Worm (Caenorhabditis elegans): ENCODE measurements around the gene soc-2.
A peak's percentile ranks its signal among the peaks of the same experiment; 100 is the strongest.
"Not testable (repeated sequence)": the region's sequence is repeated elsewhere in the genome, so short reads cannot be mapped to it uniquely, and the experiment has no call there.

soc-2 gene

DNA sequence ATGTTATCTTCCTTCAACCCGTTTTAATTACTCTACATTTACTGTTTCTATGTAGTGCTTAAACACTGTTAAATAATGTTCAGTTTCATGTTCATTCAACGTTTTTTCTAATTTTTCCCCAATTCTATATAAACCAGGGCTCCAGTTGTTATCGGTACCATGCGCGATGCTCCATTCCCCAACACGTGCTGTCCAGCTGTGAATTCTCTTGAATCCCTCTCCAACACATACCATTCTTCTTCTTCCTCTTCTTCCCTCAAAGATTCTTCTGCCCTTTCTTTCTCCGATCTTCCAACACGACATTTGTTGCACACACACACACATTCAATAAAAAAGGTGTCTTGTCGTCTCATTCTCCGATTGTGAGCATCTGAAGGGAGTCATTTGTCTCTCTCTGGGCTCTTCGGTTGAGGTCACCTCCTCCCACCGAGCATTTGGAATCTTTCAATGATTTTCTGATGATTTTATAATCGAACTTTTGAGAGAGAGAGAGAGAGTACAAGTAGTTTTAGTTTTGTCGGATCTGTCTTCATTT lies 19.8 kb upstream of the soc-2 start:
- TF ChIP-seq ceh-100 (GFP tag; IDR thresholded peaks at IDR 0.05) (no peak), F49E8.2 (tag; optimal IDR thresholded peaks at IDR 0.05; ENCODE audit: insufficient read depth) (no peak), dpff-1 (tag; optimal IDR thresholded peaks at IDR 0.05) (no peak), attf-6 (GFP tag; IDR thresholded peaks at IDR 0.05) (no peak), B0336.3 (GFP tag; IDR thresholded peaks at IDR 0.05) (no peak), Y56A3A.18 (GFP tag; IDR thresholded peaks at IDR 0.05) (no peak), somi-1 (GFP tag; optimal IDR thresholded peaks at IDR 0.05) (no peak), sdz-38 (tag; optimal IDR thresholded peaks at IDR 0.05) (no peak), B0035.1 (tag; optimal IDR thresholded peaks at IDR 0.05) (no peak), pha-4 (tag; optimal IDR thresholded peaks at IDR 0.05) (no peak), repo-1 (tag; optimal IDR thresholded peaks at IDR 0.05) (no peak), ceh-27 (GFP tag; optimal IDR thresholded peaks at IDR 0.05) (no peak), ztf-18 (tag; optimal IDR thresholded peaks at IDR 0.05) (no peak), snpc-1.3 (tag; optimal IDR thresholded peaks at IDR 0.05; ENCODE audit: insufficient read depth) (no peak), atf-7 (tag; optimal IDR thresholded peaks at IDR 0.05) (no peak), nhr-80 (tag; optimal IDR thresholded peaks at IDR 0.05) (no peak)

DNA sequence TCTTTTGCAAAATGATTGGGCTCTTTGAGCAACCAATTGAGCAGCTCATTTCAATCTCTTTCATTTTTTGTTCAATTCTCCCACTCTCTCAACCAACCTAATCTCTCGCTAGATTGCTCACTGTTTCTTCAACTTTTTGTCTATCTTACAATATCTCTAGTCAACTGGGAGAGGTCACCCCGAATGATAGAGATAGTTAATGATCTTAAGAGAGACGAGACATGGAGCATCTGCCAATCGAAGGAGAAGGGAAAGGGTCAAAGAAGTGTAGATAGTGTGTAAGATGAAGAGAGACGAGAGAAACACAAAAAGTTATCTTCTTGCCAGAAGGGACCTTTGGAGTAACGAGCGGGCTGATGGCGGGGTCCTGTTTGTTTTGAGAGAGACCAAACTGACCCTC lies 17.0 kb upstream of the soc-2 start:
- no peak for TF ChIP-seq lin-54 (GFP tag; optimal IDR thresholded peaks at IDR 0.05)
- TF ChIP-seq aptf-2 (GFP tag; conservative IDR thresholded peaks at IDR 0.05) = peak; percentile 50; the same call in 1 of the 2 replicates
- peak; percentile 38; the same call in 1 of the 2 replicates for TF ChIP-seq hmg-1.2 (GFP tag; IDR thresholded peaks at IDR 0.05)

DNA sequence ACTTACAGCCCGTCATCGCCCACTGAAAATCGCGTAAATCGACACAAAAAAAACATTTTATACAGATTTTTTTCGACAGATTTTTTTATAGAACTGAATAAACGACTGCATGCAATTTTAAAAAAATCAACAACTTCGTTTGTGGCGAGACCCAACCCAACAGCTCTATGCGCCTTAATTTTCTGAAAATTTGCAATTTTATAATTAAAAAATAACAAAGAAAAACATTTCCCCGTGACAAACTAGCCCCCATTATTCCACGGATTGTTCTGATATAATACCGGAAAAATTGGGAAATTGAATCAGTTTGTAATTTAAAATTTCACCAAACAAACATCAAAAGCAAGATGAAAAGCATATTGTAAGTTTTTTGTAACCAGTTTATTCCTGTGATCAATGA lies 13.7 kb upstream of the soc-2 start, which contains the start of gene ptp-5.1:
TSS of gene ptp-5.1 (plus strand) at position 301 of the 400 bp plus-strand sequence.
- TF ChIP-seq zim-3 (tag; optimal IDR thresholded peaks at IDR 0.05) (no peak), lsl-1 (GFP tag; optimal IDR thresholded peaks at IDR 0.05) (no peak), ztf-18 (tag; optimal IDR thresholded peaks at IDR 0.05) (no peak), let-526 (GFP tag; IDR thresholded peaks at IDR 0.05) (no peak), F23B12.7 (tag; optimal IDR thresholded peaks at IDR 0.05; ENCODE audit: insufficient read depth) (no peak), F10E7.11 (tag; optimal IDR thresholded peaks at IDR 0.05) (no peak), tbx-9 (tag; optimal IDR thresholded peaks at IDR 0.05; ENCODE audit: borderline replicate concordance) (no peak), nhr-179 (tag; optimal IDR thresholded peaks at IDR 0.05) (no peak), lin-35 (GFP tag; optimal IDR thresholded peaks at IDR 0.05) (no peak), fkh-3 (tag; optimal IDR thresholded peaks at IDR 0.05) (no peak)

DNA sequence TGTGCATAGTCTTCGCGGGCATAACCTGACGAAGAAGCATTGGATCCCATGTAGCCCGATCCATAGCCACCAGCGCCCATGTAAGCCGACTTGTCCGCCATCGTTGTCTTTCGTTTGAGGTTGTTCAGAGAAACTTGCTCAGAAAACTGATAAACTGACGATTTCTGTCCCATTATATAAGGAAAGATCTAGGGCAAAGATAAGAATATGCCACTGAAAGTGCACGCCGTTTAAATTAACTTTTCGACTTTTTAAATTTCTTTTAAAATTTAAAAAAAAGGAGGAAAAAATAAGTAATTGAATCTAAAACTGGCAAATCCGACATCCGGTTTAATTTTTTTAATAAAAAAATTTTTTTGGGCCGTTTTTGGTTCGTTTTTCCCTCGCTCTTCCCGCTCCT lies 13.3 kb upstream of the soc-2 start, which contains the start of gene nspd-6:
TSS of gene nspd-6 (minus strand) at position 101 of the 400 bp plus-strand sequence.
- not testable (repeated sequence) for TF ChIP-seq die-1 (tag; optimal IDR thresholded peaks at IDR 0.05); zim-3 (tag; optimal IDR thresholded peaks at IDR 0.05); snpc-4 (GFP tag; optimal IDR thresholded peaks at IDR 0.05); snpc-4 (tag; optimal IDR thresholded peaks at IDR 0.05)

DNA sequence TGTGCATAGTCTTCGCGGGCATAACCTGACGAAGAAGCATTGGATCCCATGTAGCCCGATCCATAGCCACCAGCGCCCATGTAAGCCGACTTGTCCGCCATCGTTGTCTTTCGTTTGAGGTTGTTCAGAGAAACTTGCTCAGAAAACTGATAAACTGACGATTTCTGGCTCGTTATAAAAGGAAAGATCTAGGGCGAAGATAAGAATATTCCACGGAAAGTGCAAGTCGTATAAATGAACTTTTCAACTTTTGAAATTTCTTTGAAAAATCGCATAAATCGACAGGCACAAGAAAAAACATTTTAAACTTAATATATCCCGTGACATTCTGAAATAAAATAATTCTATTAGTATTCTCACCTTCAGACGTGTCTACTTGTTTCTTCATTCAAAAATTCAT lies 10.7 kb upstream of the soc-2 start, which contains the start of the genes nspd-3 and C24D10.2:
TSS of gene nspd-3 (minus strand) at position 101 of the 400 bp plus-strand sequence.
TSS of gene C24D10.2 (plus strand) at position 399 of the 400 bp plus-strand sequence.
- TF ChIP-seq F37B4.10 (GFP tag; IDR thresholded peaks at IDR 0.05); zim-3 (tag; optimal IDR thresholded peaks at IDR 0.05); K12H6.12 (tag; optimal IDR thresholded peaks at IDR 0.05): not testable (repeated sequence)

Measured in whole organism, young adult.